Worm (Caenorhabditis elegans) whole organism, L4 larva: ENCODE results near the gene ain-1.

Experiments used
- D1046.2 ChIP-seq: fragments of 200-800 bp; sonication (Bioruptor generic); IDR thresholded peaks from 2 replicates; pipeline ENCODE4 v1.3.6; 2022; ENCODE audit warnings: missing genetic modification characterization, missing compliant biosample characterization
- F10B5.3 ChIP-seq: sonication (generic microtip); optimal IDR thresholded peaks from 2 replicates; lab custom pipeline; 2016; ENCODE audit warnings: mild to moderate bottlenecking, missing genetic modification characterization, missing compliant biosample characterization
- F37D6.2 ChIP-seq: sonication (generic microtip); optimal IDR thresholded peaks from 2 replicates; lab custom pipeline; 2016; ENCODE audit warnings: mild to moderate bottlenecking, missing genetic modification characterization, missing compliant biosample characterization
- F44E2.7 ChIP-seq: fragments of 200-800 bp; sonication (Bioruptor generic); IDR thresholded peaks from 2 replicates; pipeline ENCODE4 v2.1.2; 2022; ENCODE audit warnings: missing genetic modification characterization, missing compliant biosample characterization
- T20F7.1 ChIP-seq: fragments of 200-800 bp; sonication (Bioruptor generic); optimal IDR thresholded peaks from 2 replicates; lab custom pipeline; 2018; ENCODE audit warnings: mild to moderate bottlenecking, missing genetic modification characterization, missing compliant biosample characterization
- T26A8.4 ChIP-seq: fragments of 200-800 bp; sonication (Bioruptor generic); IDR thresholded peaks from 2 replicates; pipeline ENCODE4 v1.3.6; 2022; ENCODE audit warnings: missing genetic modification characterization, missing compliant biosample characterization
- Y48G9A.11 ChIP-seq: fragments of 200-800 bp; sonication (Bioruptor generic); IDR thresholded peaks from 2 replicates; pipeline ENCODE4 v1.3.6; 2022; ENCODE audit warnings: missing genetic modification reagents, missing genetic modification characterization, missing compliant biosample characterization
- Y5F2A.4 ChIP-seq: fragments of 200-800 bp; sonication (Bioruptor generic); optimal IDR thresholded peaks from 2 replicates; lab custom pipeline; 2018; ENCODE audit warnings: mild to moderate bottlenecking, missing genetic modification characterization, missing compliant biosample characterization
- ZK546.5 ChIP-seq, 2 experiments: sonication (generic microtip); optimal IDR thresholded peaks; 2 replicates each; lab custom pipeline; 2017; ENCODE audit warnings: missing biosample characterization in 2 of 2, missing genetic modification characterization in 2 of 2
- aly-2 ChIP-seq: sonication (generic microtip); optimal IDR thresholded peaks from 2 replicates; lab custom pipeline; 2018; ENCODE audit warnings: missing biosample characterization, missing genetic modification characterization
- arid-1 ChIP-seq: fragments of 200-800 bp; sonication (Bioruptor generic); conservative IDR thresholded peaks from 2 replicates; pipeline ENCODE4 v1.3.6; 2022; ENCODE audit warnings: missing genetic modification reagents, missing genetic modification characterization, missing compliant biosample characterization
- ceh-82 ChIP-seq: sonication (generic microtip); optimal IDR thresholded peaks from 2 replicates; lab custom pipeline; 2017; ENCODE audit warnings: missing biosample characterization, missing genetic modification characterization
- ces-1 ChIP-seq: fragments of 150-350 bp; sonication (generic microtip); optimal IDR thresholded peaks from 4 replicates; lab custom pipeline; 2014; ENCODE audit warnings: missing biosample characterization, missing genetic modification reagents, missing genetic modification characterization
- ctbp-1 ChIP-seq: fragments of 200-800 bp; sonication (Bioruptor generic); IDR thresholded peaks from 2 replicates; pipeline ENCODE4 v1.3.6; 2022; ENCODE audit warnings: missing genetic modification reagents, missing genetic modification characterization, missing compliant biosample characterization
- daf-12 ChIP-seq: fragments of 150-350 bp; optimal IDR thresholded peaks from 2 replicates; lab custom pipeline; 2014; ENCODE audit warnings: missing biosample characterization, missing genetic modification reagents, missing genetic modification characterization
- daf-16 ChIP-seq, 3 experiments: sonication (generic microtip); optimal IDR thresholded peaks; 2 replicates each; lab custom pipeline; 2016 to 2017; ENCODE audit warnings: missing genetic modification characterization in 3 of 3, missing genetic modification reagents in 3 of 3, mild to moderate bottlenecking in 2 of 3, missing compliant biosample characterization in 2 of 3, missing biosample characterization in 1 of 3, moderate library complexity in 1 of 3
- daf-19 ChIP-seq: fragments of 200-800 bp; sonication (Bioruptor generic); conservative IDR thresholded peaks from 2 replicates; pipeline ENCODE4 v1.3.6; 2022; ENCODE audit warnings: missing genetic modification characterization, missing compliant biosample characterization
- daf-8 ChIP-seq: fragments of 200-800 bp; sonication (Bioruptor generic); IDR thresholded peaks from 2 replicates; pipeline ENCODE4 v1.3.6; 2022; ENCODE audit warnings: missing genetic modification characterization, missing compliant biosample characterization
- dmd-6 ChIP-seq: fragments of 200-800 bp; sonication (Bioruptor generic); IDR thresholded peaks from 2 replicates; pipeline ENCODE4 v1.3.6; 2022; ENCODE audit warnings: missing genetic modification reagents, missing genetic modification characterization, missing compliant biosample characterization
- dmd-9 ChIP-seq: fragments of 200-800 bp; sonication (Bioruptor generic); IDR thresholded peaks from 2 replicates; pipeline ENCODE4 v1.3.6; 2022; ENCODE audit warnings: missing genetic modification reagents, missing genetic modification characterization, missing compliant biosample characterization
- egl-27 ChIP-seq: sonication (generic microtip); optimal IDR thresholded peaks from 3 replicates; lab custom pipeline; 2017; ENCODE audit warnings: missing biosample characterization, missing genetic modification reagents, missing genetic modification characterization
- egl-43 ChIP-seq: fragments of 200-800 bp; sonication (Bioruptor generic); IDR thresholded peaks from 2 replicates; pipeline ENCODE4 v1.3.6; 2022; ENCODE audit warnings: missing genetic modification reagents, missing genetic modification characterization, missing compliant biosample characterization
- hlh-11 ChIP-seq: fragments of 200-800 bp; sonication (Bioruptor generic); optimal IDR thresholded peaks from 2 replicates; lab custom pipeline; 2018; ENCODE audit warnings: mild to moderate bottlenecking, missing genetic modification characterization, missing compliant biosample characterization
- hlh-30 ChIP-seq: sonication (generic microtip); optimal IDR thresholded peaks from 2 replicates; lab custom pipeline; 2017; ENCODE audit warnings: antibody characterized with exemption, mild to moderate bottlenecking, missing genetic modification characterization, missing compliant biosample characterization; ENCODE audit not compliant: insufficient read depth
- hmg-1.1 ChIP-seq: fragments of 200-800 bp; sonication (Bioruptor generic); IDR thresholded peaks from 2 replicates; pipeline ENCODE4 v1.3.6; 2022; ENCODE audit warnings: missing genetic modification reagents, missing genetic modification characterization, missing compliant biosample characterization
- jun-1 ChIP-seq: fragments of 150-350 bp; optimal IDR thresholded peaks from 2 replicates; lab custom pipeline; 2014; ENCODE audit warnings: missing biosample characterization, missing genetic modification reagents, missing genetic modification characterization
- lin-1 ChIP-seq: fragments of 200-800 bp; sonication (Bioruptor generic); IDR thresholded peaks from 2 replicates; pipeline ENCODE4 v1.3.6; 2022; ENCODE audit warnings: missing genetic modification reagents, missing genetic modification characterization, missing compliant biosample characterization
- lin-13 ChIP-seq: fragments of 150-350 bp; optimal IDR thresholded peaks from 2 replicates; lab custom pipeline; 2014; ENCODE audit warnings: missing biosample characterization, missing genetic modification reagents, missing genetic modification characterization
- lin-15B ChIP-seq: fragments of 150-350 bp; sonication (generic microtip); optimal IDR thresholded peaks from 3 replicates; lab custom pipeline; 2014; ENCODE audit warnings: missing biosample characterization, missing genetic modification characterization
- lin-39 ChIP-seq: fragments of 150-350 bp; optimal IDR thresholded peaks from 2 replicates; lab custom pipeline; 2014; ENCODE audit warnings: missing biosample characterization, missing genetic modification reagents, missing genetic modification characterization
- mdl-1 ChIP-seq, 2 experiments: fragments of 150-350 bp in 1 of 2; sonication (generic microtip) in 1 of 2; optimal IDR thresholded peaks; 2 replicates each; lab custom pipeline; 2014 to 2017; ENCODE audit warnings: missing biosample characterization in 2 of 2, missing genetic modification characterization in 2 of 2
- mdt-29 ChIP-seq: fragments of 200-800 bp; sonication (Bioruptor generic); IDR thresholded peaks from 2 replicates; pipeline ENCODE4 v1.3.6; 2022; ENCODE audit warnings: missing genetic modification reagents, missing genetic modification characterization, missing compliant biosample characterization
- mes-2 ChIP-seq: sonication (generic microtip); optimal IDR thresholded peaks from 2 replicates; lab custom pipeline; 2016; ENCODE audit warnings: missing genotype, mild to moderate bottlenecking, missing genetic modification characterization, missing compliant biosample characterization; ENCODE audit not compliant: poor library complexity, severe bottlenecking
- nhr-10 ChIP-seq: fragments of 150-350 bp; optimal IDR thresholded peaks from 2 replicates; lab custom pipeline; 2014; ENCODE audit warnings: missing biosample characterization, missing genetic modification characterization
- nhr-76 ChIP-seq: fragments of 150-350 bp; optimal IDR thresholded peaks from 2 replicates; lab custom pipeline; 2014; ENCODE audit warnings: missing biosample characterization, missing genetic modification characterization
- pha-4 ChIP-seq, 2 experiments: fragments of 150-350 bp in 1 of 2; fragments of 200-800 bp in 1 of 2; sonication (Bioruptor generic) in 1 of 2; IDR thresholded peaks in 1 of 2; optimal IDR thresholded peaks in 1 of 2; 2 replicates each; pipeline versions ENCODE4 v1.3.6 to Lab custom; 2014 to 2022; ENCODE audit warnings: missing genetic modification characterization in 2 of 2, missing genetic modification reagents in 2 of 2, missing biosample characterization in 1 of 2, missing compliant biosample characterization in 1 of 2
- pqm-1 ChIP-seq: sonication (generic microtip); optimal IDR thresholded peaks from 2 replicates; lab custom pipeline; 2017; ENCODE audit warnings: missing biosample characterization, missing genetic modification characterization
- rbr-2 ChIP-seq: sonication (generic microtip); optimal IDR thresholded peaks from 2 replicates; lab custom pipeline; 2016; ENCODE audit warnings: missing genotype, missing genetic modification characterization, missing compliant biosample characterization
- set-16 ChIP-seq: fragments of 200-800 bp; sonication (Bioruptor generic); IDR thresholded peaks from 2 replicates; pipeline ENCODE4 v1.3.6; 2022; ENCODE audit warnings: missing genetic modification reagents, missing genetic modification characterization, missing compliant biosample characterization
- snpc-4 ChIP-seq: fragments of 150-350 bp; optimal IDR thresholded peaks from 2 replicates; lab custom pipeline; 2014; ENCODE audit warnings: missing biosample characterization, missing genetic modification characterization
- spr-3 ChIP-seq: fragments of 200-800 bp; sonication (Bioruptor generic); optimal IDR thresholded peaks from 2 replicates; lab custom pipeline; 2018; ENCODE audit warnings: mild to moderate bottlenecking, missing genetic modification characterization, missing compliant biosample characterization
- tag-97 ChIP-seq: fragments of 200-800 bp; sonication (Bioruptor generic); IDR thresholded peaks from 2 replicates; pipeline ENCODE4 v1.3.6; 2022; ENCODE audit warnings: missing genetic modification characterization, missing compliant biosample characterization
- tra-1 ChIP-seq: fragments of 200-800 bp; sonication (Bioruptor generic); IDR thresholded peaks from 2 replicates; pipeline ENCODE4 v1.3.6; 2022; ENCODE audit warnings: missing genetic modification reagents, missing genetic modification characterization, missing compliant biosample characterization
- unc-130 ChIP-seq: sonication (generic microtip); optimal IDR thresholded peaks from 2 replicates; lab custom pipeline; 2016; ENCODE audit warnings: missing genetic modification reagents, missing genetic modification characterization, missing compliant biosample characterization
- unc-62 ChIP-seq, 3 experiments: fragments of 150-350 bp in 1 of 3; sonication (generic microtip); optimal IDR thresholded peaks in 2 of 3; peaks in 1 of 3; 1 replicate in 1 of 3; 2 replicates in 2 of 3; lab custom pipeline; 2014 to 2017; ENCODE audit warnings: missing biosample characterization in 3 of 3, missing genetic modification characterization in 3 of 3, missing genetic modification reagents in 3 of 3, missing genotype in 1 of 3
- zag-1 ChIP-seq: fragments of 150-350 bp; optimal IDR thresholded peaks from 2 replicates; lab custom pipeline; 2014; ENCODE audit warnings: missing biosample characterization, missing genetic modification characterization
- zfp-2 ChIP-seq: sonication (generic microtip); optimal IDR thresholded peaks from 2 replicates; lab custom pipeline; 2016; ENCODE audit warnings: mild to moderate bottlenecking, missing genetic modification characterization, missing compliant biosample characterization
- zfp-3 ChIP-seq: fragments of 200-800 bp; sonication (Bioruptor generic); conservative IDR thresholded peaks from 2 replicates; pipeline ENCODE4 v1.3.6; 2022; ENCODE audit warnings: missing genetic modification reagents, missing genetic modification characterization, missing compliant biosample characterization
- ztf-11 ChIP-seq: fragments of 150-350 bp; optimal IDR thresholded peaks from 2 replicates; lab custom pipeline; 2014; ENCODE audit warnings: missing biosample characterization, missing genetic modification characterization

The ain-1 gene

DNA sequence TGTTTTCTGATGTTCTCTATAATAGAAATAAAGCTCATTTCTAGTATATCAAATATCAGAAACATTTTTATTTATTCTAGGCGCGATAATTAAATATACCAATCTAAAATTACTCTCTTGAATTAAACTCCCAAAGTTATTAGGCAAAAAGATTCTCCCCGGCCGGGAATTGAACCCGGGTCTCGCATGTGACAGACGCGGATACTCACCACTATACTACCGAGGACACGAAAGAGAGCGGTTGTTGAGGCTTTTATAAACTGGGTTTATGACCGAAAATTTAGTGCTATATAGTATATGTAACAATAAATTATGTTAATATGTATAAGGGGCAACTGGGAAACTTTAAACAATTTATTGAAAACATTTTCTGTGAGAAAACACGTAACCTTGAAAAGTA lies 8.7 kb upstream of the ain-1 start (continued):
- TF ChIP-seq ceh-82 (tag; lab: Kevin White, UChicago) (no peak), mes-2 (tag; lab: Kevin White, UChicago) (peak; percentile 78), pha-4 (GFP tag; IDR thresholded peaks at IDR 0.05; lab: Robert Waterston, UW) (peak; percentile 83), pha-4 (tag; optimal IDR thresholded peaks at IDR 0.05; lab: Kevin White, UChicago) (no peak), egl-43 (GFP tag; lab: Robert Waterston, UW) (peak; percentile 78), hlh-11 (tag; lab: Kevin White, UChicago) (peak; percentile 56), dmd-9 (GFP tag; lab: Robert Waterston, UW) (peak; percentile 49; the same call in 1 of the 2 replicates), egl-27 (tag; lab: Kevin White, UChicago) (no peak), dmd-6 (GFP tag; lab: Robert Waterston, UW) (peak; percentile 65), jun-1 (tag; lab: Kevin White, UChicago) (no peak), zfp-2 (tag; lab: Kevin White, UChicago) (peak; percentile 46), lin-13 (GFP tag; lab: Kevin White, UChicago) (peak; percentile 12), ZK546.5 (tag; optimal IDR thresholded peaks at IDR 0.05; lab: Kevin White, UChicago) (no peak), zag-1 (tag; lab: Kevin White, UChicago) (no peak), Y48G9A.11 (no peak), F10B5.3 (no peak), tag-97 (GFP tag; lab: Robert Waterston, UW) (no peak), ctbp-1 (GFP tag; lab: Robert Waterston, UW) (peak; percentile 68), F37D6.2 (tag; lab: Kevin White, UChicago) (peak; percentile 31), mdt-29 (GFP tag; lab: Robert Waterston, UW) (peak; percentile 54; the same call in 1 of the 2 replicates), hmg-1.1 (peak; percentile 85), nhr-10 (tag; lab: Kevin White, UChicago) (no peak), ztf-11 (tag; lab: Kevin White, UChicago) (no peak), snpc-4 (tag; lab: Kevin White, UChicago) (no peak), nhr-76 (tag; lab: Kevin White, UChicago) (no peak), mdl-1 (tag; optimal IDR thresholded peaks at IDR 0.05; lab: Kevin White, UChicago) (peak in 1 of 2 experiments; percentile 51), lin-15B (no peak), T26A8.4 (GFP tag; lab: Robert Waterston, UW) (peak; percentile 65; the same call in 1 of the 2 replicates), unc-130 (GFP tag; lab: Kevin White, UChicago) (peak; percentile 13), daf-12 (no peak), aly-2 (tag; lab: Kevin White, UChicago) (no peak), spr-3 (peak; percentile 56), daf-8 (GFP tag; lab: Robert Waterston, UW) (no peak), Y5F2A.4 (GFP tag; lab: Kevin White, UChicago) (peak; percentile 24), hlh-30 (peak; percentile 92), daf-19 (GFP tag; lab: Robert Waterston, UW) (peak; percentile 79), lin-1 (GFP tag; lab: Robert Waterston, UW) (peak; percentile 73), daf-16 (GFP tag; optimal IDR thresholded peaks at IDR 0.05; lab: Kevin White, UChicago) (peak; percentile 19 to 92), daf-16 (tag; optimal IDR thresholded peaks at IDR 0.05; lab: Kevin White, UChicago) (peak; percentile 63), arid-1 (GFP tag; lab: Robert Waterston, UW) (peak; percentile 77; the same call in 1 of the 2 replicates), tra-1 (peak; percentile 67), rbr-2 (tag; lab: Kevin White, UChicago) (peak; percentile 56), pqm-1 (tag; lab: Kevin White, UChicago) (no peak), unc-62 (GFP tag; optimal IDR thresholded peaks at IDR 0.05 in 1 of 2; lab: Kevin White, UChicago) (no peak), unc-62 (tag; optimal IDR thresholded peaks at IDR 0.05; lab: Kevin White, UChicago) (no peak), set-16 (GFP tag; lab: Robert Waterston, UW) (no peak), F44E2.7 (GFP tag; lab: Robert Waterston, UW) (0 out of 2 replicates have a peak, but pooled peaks have one; percentile 57), lin-39 (no peak), zfp-3 (GFP tag; lab: Robert Waterston, UW) (peak; percentile 61; the same call in 1 of the 2 replicates), ces-1 (GFP tag; lab: Kevin White, UChicago) (no peak), D1046.2 (GFP tag; lab: Robert Waterston, UW) (0 out of 2 replicates have a peak, but pooled peaks have one; percentile 64), T20F7.1 (peak; percentile 69)
